Worm (Caenorhabditis elegans) whole organism, mixed stage, embryonic: ENCODE results near the gene Y59H11AM.4.

Experiments used
- M03D4.4 ChIP-seq: sonication (generic microtip); optimal IDR thresholded peaks from 2 replicates; lab custom pipeline; 2017; ENCODE audit warnings: mild to moderate bottlenecking, missing genetic modification characterization, missing compliant biosample characterization
- bed-3 ChIP-seq: fragments of 200-800 bp; sonication (Bioruptor generic); optimal IDR thresholded peaks from 3 replicates; lab custom pipeline; 2018; ENCODE audit warnings: mild to moderate bottlenecking, missing genetic modification characterization, moderate library complexity, missing compliant biosample characterization
- blmp-1 ChIP-seq: fragments of 150-350 bp; optimal IDR thresholded peaks from 2 replicates; lab custom pipeline; 2014; ENCODE audit warnings: missing biosample characterization, missing genetic modification characterization
- ceh-39 ChIP-seq: fragments of 150-350 bp; optimal IDR thresholded peaks from 2 replicates; lab custom pipeline; 2014; ENCODE audit warnings: missing biosample characterization, missing genetic modification characterization
- ceh-43 ChIP-seq: fragments of 200-800 bp; sonication (Bioruptor generic); optimal IDR thresholded peaks from 2 replicates; lab custom pipeline; 2018; ENCODE audit warnings: mild to moderate bottlenecking, missing genetic modification characterization, moderate library complexity, missing compliant biosample characterization
- ceh-83 ChIP-seq: fragments of 200-800 bp; sonication (Bioruptor generic); optimal IDR thresholded peaks from 2 replicates; lab custom pipeline; 2018; ENCODE audit warnings: mild to moderate bottlenecking, missing genetic modification characterization, missing compliant biosample characterization
- cnd-1 ChIP-seq: fragments of 200-800 bp; sonication (Bioruptor generic); optimal IDR thresholded peaks from 2 replicates; lab custom pipeline; 2018; ENCODE audit warnings: mild to moderate bottlenecking, missing genetic modification characterization, missing compliant biosample characterization
- drap-1 ChIP-seq: fragments of 200-800 bp; sonication (Bioruptor generic); optimal IDR thresholded peaks from 3 replicates; lab custom pipeline; 2018; ENCODE audit warnings: mild to moderate bottlenecking, missing genetic modification characterization, missing compliant biosample characterization
- elt-1 ChIP-seq: sonication (generic microtip); optimal IDR thresholded peaks from 2 replicates; lab custom pipeline; 2017; ENCODE audit warnings: missing genetic modification characterization, mild to moderate bottlenecking, missing compliant biosample characterization, antibody characterized with exemption, moderate library complexity, borderline replicate concordance; ENCODE audit not compliant: insufficient read depth
- elt-3 ChIP-seq: fragments of 150-350 bp; optimal IDR thresholded peaks from 2 replicates; lab custom pipeline; 2014; ENCODE audit warnings: missing biosample characterization, missing genetic modification characterization
- flh-1 ChIP-seq: fragments of 200-800 bp; sonication (Bioruptor generic); optimal IDR thresholded peaks from 2 replicates; lab custom pipeline; 2018; ENCODE audit warnings: mild to moderate bottlenecking, missing genetic modification characterization, moderate library complexity, missing compliant biosample characterization
- ham-2 ChIP-seq: fragments of 200-800 bp; sonication (Bioruptor generic); optimal IDR thresholded peaks from 2 replicates; lab custom pipeline; 2018; ENCODE audit warnings: mild to moderate bottlenecking, missing genetic modification characterization, missing compliant biosample characterization
- hlh-1 ChIP-seq: fragments of 150-350 bp; optimal IDR thresholded peaks from 2 replicates; lab custom pipeline; 2014; ENCODE audit warnings: missing biosample characterization, missing genetic modification reagents, missing genetic modification characterization
- lin-13 ChIP-seq: fragments of 150-350 bp; optimal IDR thresholded peaks from 2 replicates; lab custom pipeline; 2014; ENCODE audit warnings: missing biosample characterization, missing genetic modification characterization
- lin-32 ChIP-seq: fragments of 200-800 bp; sonication (Bioruptor generic); optimal IDR thresholded peaks from 2 replicates; lab custom pipeline; 2018; ENCODE audit warnings: mild to moderate bottlenecking, missing genetic modification characterization, missing compliant biosample characterization
- lsy-2 ChIP-seq: fragments of 150-350 bp; optimal IDR thresholded peaks from 2 replicates; lab custom pipeline; 2014; ENCODE audit warnings: missing biosample characterization, missing genetic modification characterization
- mep-1 ChIP-seq: fragments of 150-350 bp; optimal IDR thresholded peaks from 2 replicates; lab custom pipeline; 2017; ENCODE audit warnings: missing biosample characterization, missing genetic modification reagents, missing genetic modification characterization, inconsistent platforms
- mls-2 ChIP-seq: sonication (generic microtip); optimal IDR thresholded peaks from 2 replicates; lab custom pipeline; 2016; ENCODE audit warnings: mild to moderate bottlenecking, missing genetic modification characterization, moderate library complexity, missing compliant biosample characterization
- nhr-12 ChIP-seq: fragments of 150-350 bp; optimal IDR thresholded peaks from 2 replicates; lab custom pipeline; 2014; ENCODE audit warnings: missing biosample characterization, missing genetic modification characterization
- nhr-237 ChIP-seq: fragments of 150-350 bp; optimal IDR thresholded peaks from 2 replicates; lab custom pipeline; 2014; ENCODE audit warnings: missing biosample characterization, missing genetic modification characterization
- nhr-28 ChIP-seq: fragments of 150-350 bp; optimal IDR thresholded peaks from 2 replicates; lab custom pipeline; 2014; ENCODE audit warnings: missing biosample characterization, missing genetic modification characterization
- nhr-76 ChIP-seq: sonication (generic microtip); optimal IDR thresholded peaks from 2 replicates; lab custom pipeline; 2017; ENCODE audit warnings: missing biosample characterization, missing genetic modification characterization
- pha-4 ChIP-seq: fragments of 150-350 bp; optimal IDR thresholded peaks from 2 replicates; lab custom pipeline; 2018; ENCODE audit warnings: missing biosample characterization, missing genetic modification reagents, missing genetic modification characterization
- sem-2 ChIP-seq: fragments of 200-800 bp; sonication (Bioruptor generic); optimal IDR thresholded peaks from 2 replicates; lab custom pipeline; 2018; ENCODE audit warnings: mild to moderate bottlenecking, missing genetic modification characterization, missing compliant biosample characterization
- snpc-4 ChIP-seq: fragments of 150-350 bp; optimal IDR thresholded peaks from 2 replicates; lab custom pipeline; 2014; ENCODE audit warnings: missing biosample characterization, missing genetic modification characterization
- sptf-1 ChIP-seq: sonication (generic microtip); optimal IDR thresholded peaks from 2 replicates; lab custom pipeline; 2017; ENCODE audit warnings: mild to moderate bottlenecking, missing genetic modification characterization, moderate library complexity, missing compliant biosample characterization
- tbx-8 ChIP-seq: fragments of 200-800 bp; sonication (Bioruptor generic); optimal IDR thresholded peaks from 2 replicates; lab custom pipeline; 2018; ENCODE audit warnings: mild to moderate bottlenecking, missing genetic modification characterization, moderate library complexity, missing compliant biosample characterization
- unc-120 ChIP-seq: sonication (generic microtip); optimal IDR thresholded peaks from 2 replicates; lab custom pipeline; 2017; ENCODE audit warnings: missing genetic modification characterization, missing compliant biosample characterization; ENCODE audit not compliant: poor library complexity, severe bottlenecking
- unc-39 ChIP-seq: fragments of 150-350 bp; optimal IDR thresholded peaks from 2 replicates; lab custom pipeline; 2014; ENCODE audit warnings: missing biosample characterization, missing genetic modification characterization
- unc-62 ChIP-seq: fragments of 150-350 bp; optimal IDR thresholded peaks from 2 replicates; lab custom pipeline; 2014; ENCODE audit warnings: missing biosample characterization, missing genetic modification reagents, missing genetic modification characterization

The Y59H11AM.4 gene

ce11 chrIV:8540268-8540667 is 29.9 kb downstream of the Y59H11AM.4 start:
- peak; percentile 14 for TF ChIP-seq pha-4
- no peak for TF ChIP-seq ceh-43
- no peak for TF ChIP-seq unc-62 (GFP tag; lab: Kevin White, UChicago)
- TF ChIP-seq bed-3 (GFP tag; lab: Kevin White, UChicago): no peak

ce11 chrIV:8539645-8540044 is 30.5 kb downstream of the Y59H11AM.4 start:
- no peak for TF ChIP-seq sptf-1 (tag; lab: Kevin White, UChicago)
- no peak for TF ChIP-seq nhr-237 (tag; lab: Kevin White, UChicago)
- no peak for TF ChIP-seq unc-62 (GFP tag; lab: Kevin White, UChicago)
- TF ChIP-seq nhr-76: no peak
- TF ChIP-seq mls-2 (tag; lab: Kevin White, UChicago): no peak
- no peak for TF ChIP-seq blmp-1 (tag; lab: Kevin White, UChicago)
- TF ChIP-seq nhr-12 (tag; lab: Kevin White, UChicago): no peak
- no peak for TF ChIP-seq elt-3
- TF ChIP-seq, all 35 proteins: peak for 0

- no peak for TF ChIP-seq ceh-83 (GFP tag; lab: Kevin White, UChicago)
- no peak for TF ChIP-seq M03D4.4 (tag; lab: Kevin White, UChicago)
- no peak for TF ChIP-seq nhr-12 (tag; lab: Kevin White, UChicago)
- TF ChIP-seq lsy-2 (tag; lab: Kevin White, UChicago): no peak
- no peak for TF ChIP-seq lin-32 (GFP tag; lab: Kevin White, UChicago)
- no peak for TF ChIP-seq mls-2 (tag; lab: Kevin White, UChicago)
- TF ChIP-seq elt-3: no peak
- TF ChIP-seq flh-1 (GFP tag; lab: Kevin White, UChicago): no peak
- TF ChIP-seq pha-4: no peak
- no peak for TF ChIP-seq bed-3 (GFP tag; lab: Kevin White, UChicago)
- no peak for TF ChIP-seq nhr-237 (tag; lab: Kevin White, UChicago)
- no peak for TF ChIP-seq nhr-28 (tag; lab: Kevin White, UChicago)
These were observed 31.4 kb downstream of the Y59H11AM.4 start, which contains the start of gene hyl-1 for ce11 chrIV:8538659-8539173. Gene hyl-1 (plus strand): TSS chrIV:8539123.

ce11 chrIV:8538011-8538658 is 32.0 kb downstream of the Y59H11AM.4 start:
- no peak for TF ChIP-seq snpc-4 (tag; lab: Kevin White, UChicago)
- TF ChIP-seq drap-1: no peak

- TF ChIP-seq sem-2 (GFP tag; lab: Kevin White, UChicago) (no peak), lin-32 (GFP tag; lab: Kevin White, UChicago) (no peak), pha-4 (no peak), blmp-1 (tag; lab: Kevin White, UChicago) (no peak), flh-1 (GFP tag; lab: Kevin White, UChicago) (no peak), drap-1 (no peak), unc-62 (GFP tag; lab: Kevin White, UChicago) (no peak), elt-3 (no peak)
These were observed 34.2 kb downstream of the Y59H11AM.4 start for ce11 chrIV:8535946-8536345.

ce11 chrIV:8534997-8535414 is 35.1 kb downstream of the Y59H11AM.4 start:
- TF ChIP-seq tbx-8: no peak
- TF ChIP-seq ceh-43: no peak
- no peak for TF ChIP-seq ham-2 (GFP tag; lab: Kevin White, UChicago)
- no peak for TF ChIP-seq pha-4
- TF ChIP-seq bed-3 (GFP tag; lab: Kevin White, UChicago): no peak
- no peak for TF ChIP-seq sem-2 (GFP tag; lab: Kevin White, UChicago)
- no peak for TF ChIP-seq mep-1 (tag; lab: Kevin White, UChicago)
- no peak for TF ChIP-seq lin-32 (GFP tag; lab: Kevin White, UChicago)
- TF ChIP-seq unc-120: no peak

DNA sequence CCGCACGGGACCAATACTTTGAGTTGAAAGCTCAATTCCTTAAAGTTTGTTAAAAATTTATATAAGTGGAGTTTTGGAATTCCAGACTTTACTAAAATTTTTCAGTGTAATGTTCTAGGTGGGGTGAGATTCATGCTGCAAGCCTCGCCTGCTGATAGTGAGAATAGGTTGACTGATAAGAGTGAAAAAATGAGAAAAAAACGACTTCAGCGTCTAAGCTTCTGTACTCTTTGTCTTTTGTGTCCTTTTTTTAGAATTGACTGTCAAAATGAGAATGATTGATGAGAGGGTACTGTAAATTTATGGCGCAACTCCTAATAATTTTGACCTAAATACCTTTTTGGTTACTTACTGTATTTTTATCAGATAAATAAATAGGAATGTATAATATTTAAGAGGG is 36.0 kb downstream of the Y59H11AM.4 start:
- TF ChIP-seq ceh-43 (no peak), hlh-1 (no peak), tbx-8 (no peak), nhr-237 (tag; lab: Kevin White, UChicago) (no peak), cnd-1 (tag; lab: Kevin White, UChicago) (no peak), elt-1 (no peak), lin-13 (tag; lab: Kevin White, UChicago) (no peak), unc-62 (GFP tag; lab: Kevin White, UChicago) (no peak), ceh-39 (tag; lab: Kevin White, UChicago) (no peak), elt-3 (no peak), unc-39 (tag; lab: Kevin White, UChicago) (no peak), nhr-12 (tag; lab: Kevin White, UChicago) (no peak), mls-2 (tag; lab: Kevin White, UChicago) (no peak), sem-2 (GFP tag; lab: Kevin White, UChicago) (no peak)
